Worm (Caenorhabditis elegans): ENCODE results near the gene T04C12.7.

T04C12.7 gene

ce11 chrV:11040473-11040872, 13.5 kb upstream of the T04C12.7 start, which contains the start of gene C45B11.8:
Gene C45B11.8, plus strand, starts transcription at chrV:11040773.
- TF ChIP-seq egl-27 (tag; optimal IDR thresholded peaks at IDR 0.05) = no peak
- no peak for TF ChIP-seq hmg-11 (tag; optimal IDR thresholded peaks at IDR 0.05)
- no peak for TF ChIP-seq nhr-11 (tag; optimal IDR thresholded peaks at IDR 0.05)
- TF ChIP-seq lin-15B (tag; optimal IDR thresholded peaks at IDR 0.05) = no peak
- no peak for TF ChIP-seq nhr-76 (tag; optimal IDR thresholded peaks at IDR 0.05)
- TF ChIP-seq ceh-16 (tag; optimal IDR thresholded peaks at IDR 0.05) = no peak
- no peak for TF ChIP-seq nhr-28 (tag; optimal IDR thresholded peaks at IDR 0.05)
- TF ChIP-seq eor-1 (tag; optimal IDR thresholded peaks at IDR 0.05) = no peak
- TF ChIP-seq elt-2 (tag; optimal IDR thresholded peaks at IDR 0.05) = no peak
- no peak for TF ChIP-seq unc-39 (tag; optimal IDR thresholded peaks at IDR 0.05)
- no peak for TF ChIP-seq ZK546.5 (tag; optimal IDR thresholded peaks at IDR 0.05)
- no peak for TF ChIP-seq R02D3.7 (tag; optimal IDR thresholded peaks at IDR 0.05)
- TF ChIP-seq fkh-2 (tag; optimal IDR thresholded peaks at IDR 0.05) = no peak

ce11 chrV:11041499-11041898, 12.4 kb upstream of the T04C12.7 start, which contains the start of gene C45B11.5:
Gene C45B11.5, plus strand, starts transcription at chrV:11041799.
- TF ChIP-seq nfya-1 (tag; optimal IDR thresholded peaks at IDR 0.05; ENCODE audit: insufficient read depth) (no peak), ztf-4 (tag; optimal IDR thresholded peaks at IDR 0.05) (no peak), eor-1 (tag; optimal IDR thresholded peaks at IDR 0.05) (no peak), fkh-2 (tag; optimal IDR thresholded peaks at IDR 0.05) (no peak), fos-1 (tag; optimal IDR thresholded peaks at IDR 0.05) (no peak), ceh-9 (tag; optimal IDR thresholded peaks at IDR 0.05) (no peak), nhr-67 (tag; optimal IDR thresholded peaks at IDR 0.05) (no peak), aly-2 (tag; optimal IDR thresholded peaks at IDR 0.05) (no peak), zag-1 (tag; optimal IDR thresholded peaks at IDR 0.05) (no peak), unc-62 (GFP tag; optimal IDR thresholded peaks at IDR 0.05) (no peak), sea-2 (GFP tag; optimal IDR thresholded peaks at IDR 0.05) (no peak), jun-1 (tag; optimal IDR thresholded peaks at IDR 0.05) (no peak), snpc-4 (tag; optimal IDR thresholded peaks at IDR 0.05) (no peak), nhr-28 (tag; optimal IDR thresholded peaks at IDR 0.05) (no peak), ZK546.5 (tag; optimal IDR thresholded peaks at IDR 0.05) (no peak), nhr-25 (tag; optimal IDR thresholded peaks at IDR 0.05) (no peak), elt-1 (tag; optimal IDR thresholded peaks at IDR 0.05) (no peak), ceh-16 (tag; optimal IDR thresholded peaks at IDR 0.05) (no peak)

ce11 chrV:11042538-11042937, 11.4 kb upstream of the T04C12.7 start, which contains the start of gene C45B11.2:
Gene C45B11.2, plus strand, starts transcription at chrV:11042710.
- TF ChIP-seq nhr-12 (tag; optimal IDR thresholded peaks at IDR 0.05) (no peak), unc-39 (tag; optimal IDR thresholded peaks at IDR 0.05) (no peak), nhr-25 (tag; optimal IDR thresholded peaks at IDR 0.05) (no peak)

- no peak for TF ChIP-seq fos-1 (tag; optimal IDR thresholded peaks at IDR 0.05)
- TF ChIP-seq pha-4 (tag; optimal IDR thresholded peaks at IDR 0.05) = peak; percentile 68
Measured at ce11 chrV:11043767-11044166, 10.2 kb upstream of the T04C12.7 start, which contains the start of gene C45B11.6. Gene C45B11.6, plus strand, starts transcription at chrV:11044067.

- TF ChIP-seq elt-2 (tag; optimal IDR thresholded peaks at IDR 0.05) = peak; percentile 72
- peak; percentile 83 for TF ChIP-seq pqm-1 (tag; optimal IDR thresholded peaks at IDR 0.05)
- TF ChIP-seq ceh-9 (tag; optimal IDR thresholded peaks at IDR 0.05) = no peak
Measured at ce11 chrV:11046730-11047129, 7.2 kb upstream of the T04C12.7 start, which contains the start of gene dhs-18. Gene dhs-18, minus strand, starts transcription at chrV:11046833.

ce11 chrV:11048678-11049077, 5.2 kb upstream of the T04C12.7 start, which contains the start of gene srh-74:
Gene srh-74, minus strand, starts transcription at chrV:11048778.
- TF ChIP-seq jun-1 (tag; optimal IDR thresholded peaks at IDR 0.05) (no peak), sea-2 (GFP tag; optimal IDR thresholded peaks at IDR 0.05) (no peak), ama-1 (optimal IDR thresholded peaks at IDR 0.05) (no peak)

- TF ChIP-seq fos-1 (tag; optimal IDR thresholded peaks at IDR 0.05) (no peak), nhr-23 (tag; optimal IDR thresholded peaks at IDR 0.05) (peak; percentile 16)
Measured at ce11 chrV:11051921-11052320, 2.0 kb upstream of the T04C12.7 start, which contains the start of gene T04C12.33. Gene T04C12.33, plus strand, starts transcription at chrV:11052221.

Measured in whole organism, L3 larva.